Worm (Caenorhabditis elegans) whole organism, L4/young adult: ENCODE data around the gene C13E3.1.

Experiments
- dao-5 ChIP-seq: sonication (generic microtip); optimal IDR thresholded peaks from 2 replicates; lab custom pipeline; 2016; ENCODE audit warnings: missing genotype, missing genetic modification characterization, moderate library complexity, missing compliant biosample characterization
- him-1 ChIP-seq: sonication (generic microtip); optimal IDR thresholded peaks from 2 replicates; lab custom pipeline; 2016; ENCODE audit warnings: missing genotype, missing genetic modification reagents, missing genetic modification characterization, missing compliant biosample characterization

DNA sequence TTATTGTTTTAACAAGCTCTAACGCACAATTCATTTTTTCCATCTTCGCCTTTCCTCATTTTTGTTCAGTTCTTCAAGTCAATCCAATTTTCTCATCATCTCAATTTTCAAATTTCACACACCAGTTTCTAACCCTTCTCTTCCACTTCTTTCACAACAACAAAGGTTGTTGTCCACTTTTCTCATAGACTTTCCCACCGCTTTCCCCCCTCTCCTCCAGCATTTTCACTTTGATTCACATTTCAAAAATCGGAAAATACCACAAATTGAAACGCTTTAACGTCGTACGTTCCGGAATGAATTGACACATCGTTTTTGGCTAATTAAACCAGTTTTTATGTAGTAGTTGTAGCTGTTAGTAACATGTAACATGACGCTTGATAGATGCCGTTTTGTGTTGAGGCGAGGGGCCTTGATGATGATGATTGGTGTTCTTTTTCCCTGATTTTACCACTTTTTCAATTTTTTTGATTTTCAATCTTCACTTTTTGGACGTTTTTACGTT lies 2.6 kb upstream of the C13E3.1 start:
- no peak for TF ChIP-seq dao-5 (tag; lab: Kevin White, UChicago)
- no peak for TF ChIP-seq him-1 (tag; lab: Kevin White, UChicago)
